Worm (Caenorhabditis elegans) whole organism, L4 larva: ENCODE measurements around the gene tor-1.
A peak's percentile ranks its signal among the peaks of the same experiment; 100 is the strongest.

ENCODE experiments used
- D1046.2 ChIP-seq: fragments of 200-800 bp; sonication (Bioruptor generic); IDR thresholded peaks from 2 replicates; pipeline ENCODE4 v1.3.6; 2022; ENCODE audit warnings: missing genetic modification characterization, missing compliant biosample characterization
- F10B5.3 ChIP-seq: sonication (generic microtip); optimal IDR thresholded peaks from 2 replicates; lab custom pipeline; 2016; ENCODE audit warnings: mild to moderate bottlenecking, missing genetic modification characterization, missing compliant biosample characterization
- F26F4.8 ChIP-seq: fragments of 200-800 bp; sonication (Bioruptor generic); conservative IDR thresholded peaks from 2 replicates; pipeline ENCODE4 v1.3.6; 2022; ENCODE audit warnings: missing genetic modification characterization, missing compliant biosample characterization
- F37D6.2 ChIP-seq: sonication (generic microtip); optimal IDR thresholded peaks from 2 replicates; lab custom pipeline; 2016; ENCODE audit warnings: mild to moderate bottlenecking, missing genetic modification characterization, missing compliant biosample characterization
- Y105C5A.15 ChIP-seq: fragments of 200-800 bp; sonication (Bioruptor generic); IDR thresholded peaks from 2 replicates; pipeline ENCODE4 v1.3.6; 2022; ENCODE audit warnings: missing genetic modification characterization, missing compliant biosample characterization
- Y48G9A.11 ChIP-seq: fragments of 200-800 bp; sonication (Bioruptor generic); IDR thresholded peaks from 2 replicates; pipeline ENCODE4 v1.3.6; 2022; ENCODE audit warnings: missing genetic modification reagents, missing genetic modification characterization, missing compliant biosample characterization
- Y5F2A.4 ChIP-seq: fragments of 200-800 bp; sonication (Bioruptor generic); optimal IDR thresholded peaks from 2 replicates; lab custom pipeline; 2018; ENCODE audit warnings: mild to moderate bottlenecking, missing genetic modification characterization, missing compliant biosample characterization
- ZK337.2 ChIP-seq: fragments of 200-800 bp; sonication (Bioruptor generic); IDR thresholded peaks from 2 replicates; pipeline ENCODE4 v1.3.6; 2022; ENCODE audit warnings: missing genetic modification reagents, missing genetic modification characterization, missing compliant biosample characterization
- aha-1 ChIP-seq: fragments of 150-350 bp; peaks from one replicate; lab custom pipeline; 2014; ENCODE audit warnings: missing biosample characterization, missing genetic modification characterization
- ama-1 ChIP-seq: fragments of 150-350 bp; optimal IDR thresholded peaks from 2 replicates; lab custom pipeline; 2014; ENCODE audit warnings: inconsistent platforms, mixed read lengths
- attf-4 ChIP-seq: sonication (generic microtip); optimal IDR thresholded peaks from 3 replicates; lab custom pipeline; 2017; ENCODE audit warnings: missing biosample characterization, missing genetic modification characterization
- ceh-28 ChIP-seq: fragments of 150-350 bp; optimal IDR thresholded peaks from 2 replicates; lab custom pipeline; 2014; ENCODE audit warnings: missing biosample characterization, missing genetic modification reagents, missing genetic modification characterization
- ces-1 ChIP-seq: fragments of 150-350 bp; sonication (generic microtip); optimal IDR thresholded peaks from 4 replicates; lab custom pipeline; 2014; ENCODE audit warnings: missing biosample characterization, missing genetic modification reagents, missing genetic modification characterization
- dmd-8 ChIP-seq: fragments of 200-800 bp; sonication (Bioruptor generic); IDR thresholded peaks from 2 replicates; pipeline ENCODE4 v1.3.6; 2022; ENCODE audit warnings: missing genetic modification characterization, missing compliant biosample characterization
- egl-27 ChIP-seq: sonication (generic microtip); optimal IDR thresholded peaks from 3 replicates; lab custom pipeline; 2017; ENCODE audit warnings: missing biosample characterization, missing genetic modification reagents, missing genetic modification characterization
- fkh-10 ChIP-seq: fragments of 150-350 bp; optimal IDR thresholded peaks from 2 replicates; lab custom pipeline; 2014; ENCODE audit warnings: missing biosample characterization, missing genetic modification reagents, missing genetic modification characterization
- hif-1 ChIP-seq, 2 experiments: sonication (generic microtip); optimal IDR thresholded peaks; 2 replicates each; lab custom pipeline; 2016 to 2017; ENCODE audit warnings: missing compliant biosample characterization in 2 of 2, missing genetic modification characterization in 2 of 2, missing genetic modification reagents in 2 of 2, missing genotype in 2 of 2, mild to moderate bottlenecking in 1 of 2
- hmg-1.1 ChIP-seq: fragments of 200-800 bp; sonication (Bioruptor generic); IDR thresholded peaks from 2 replicates; pipeline ENCODE4 v1.3.6; 2022; ENCODE audit warnings: missing genetic modification reagents, missing genetic modification characterization, missing compliant biosample characterization
- lin-1 ChIP-seq: fragments of 200-800 bp; sonication (Bioruptor generic); IDR thresholded peaks from 2 replicates; pipeline ENCODE4 v1.3.6; 2022; ENCODE audit warnings: missing genetic modification reagents, missing genetic modification characterization, missing compliant biosample characterization
- lin-13 ChIP-seq: fragments of 150-350 bp; optimal IDR thresholded peaks from 2 replicates; lab custom pipeline; 2014; ENCODE audit warnings: missing biosample characterization, missing genetic modification reagents, missing genetic modification characterization
- lin-38 ChIP-seq: fragments of 200-800 bp; sonication (Bioruptor generic); IDR thresholded peaks from 2 replicates; pipeline ENCODE4 v1.3.6; 2022; ENCODE audit warnings: missing genetic modification reagents, missing genetic modification characterization, missing compliant biosample characterization
- lsy-2 ChIP-seq, 2 experiments: fragments of 150-350 bp in 1 of 2; sonication (generic microtip) in 1 of 2; optimal IDR thresholded peaks; 2 replicates each; lab custom pipeline; 2014 to 2017; ENCODE audit warnings: missing biosample characterization in 2 of 2, missing genetic modification characterization in 2 of 2
- madf-5 ChIP-seq, 2 experiments: fragments of 200-800 bp; sonication (Bioruptor generic); IDR thresholded peaks; 2 replicates each; pipeline ENCODE4 v1.3.6; 2022; ENCODE audit warnings: missing compliant biosample characterization in 2 of 2, missing genetic modification characterization in 2 of 2
- mdl-1 ChIP-seq, 2 experiments: fragments of 150-350 bp in 1 of 2; sonication (generic microtip) in 1 of 2; optimal IDR thresholded peaks; 2 replicates each; lab custom pipeline; 2014 to 2017; ENCODE audit warnings: missing biosample characterization in 2 of 2, missing genetic modification characterization in 2 of 2
- nhr-111 ChIP-seq: fragments of 200-800 bp; sonication (Bioruptor generic); optimal IDR thresholded peaks from 2 replicates; lab custom pipeline; 2018; ENCODE audit warnings: mild to moderate bottlenecking, missing genetic modification characterization, missing compliant biosample characterization
- nhr-237 ChIP-seq: sonication (generic microtip); optimal IDR thresholded peaks from 2 replicates; lab custom pipeline; 2017; ENCODE audit warnings: missing biosample characterization, missing genetic modification characterization
- nhr-42 ChIP-seq: fragments of 200-800 bp; sonication (Bioruptor generic); IDR thresholded peaks from 2 replicates; pipeline ENCODE4 v1.3.6; 2022; ENCODE audit warnings: missing genetic modification characterization, missing compliant biosample characterization
- nhr-48 ChIP-seq: sonication (generic microtip); optimal IDR thresholded peaks from 2 replicates; lab custom pipeline; 2016; ENCODE audit warnings: mild to moderate bottlenecking, missing genetic modification characterization, missing compliant biosample characterization
- php-3 ChIP-seq: fragments of 200-800 bp; sonication (Bioruptor generic); IDR thresholded peaks from 2 replicates; pipeline ENCODE4 v1.3.6; 2022; ENCODE audit warnings: missing genetic modification reagents, missing genetic modification characterization, missing compliant biosample characterization
- pqm-1 ChIP-seq: sonication (generic microtip); optimal IDR thresholded peaks from 2 replicates; lab custom pipeline; 2017; ENCODE audit warnings: missing biosample characterization, missing genetic modification characterization
- saeg-2 ChIP-seq: fragments of 200-800 bp; sonication (Bioruptor generic); IDR thresholded peaks from 2 replicates; pipeline ENCODE4 v1.3.6; 2022; ENCODE audit warnings: missing genetic modification reagents, missing genetic modification characterization, missing compliant biosample characterization
- snpc-1.2 ChIP-seq: fragments of 200-800 bp; sonication (Bioruptor generic); IDR thresholded peaks from 2 replicates; pipeline ENCODE4 v1.3.6; 2022; ENCODE audit warnings: missing genetic modification reagents, missing genetic modification characterization, missing compliant biosample characterization
- snpc-4 ChIP-seq: fragments of 150-350 bp; optimal IDR thresholded peaks from 2 replicates; lab custom pipeline; 2014; ENCODE audit warnings: missing biosample characterization, missing genetic modification characterization
- tag-97 ChIP-seq: fragments of 200-800 bp; sonication (Bioruptor generic); IDR thresholded peaks from 2 replicates; pipeline ENCODE4 v1.3.6; 2022; ENCODE audit warnings: missing genetic modification characterization, missing compliant biosample characterization

tor-1 gene

ce11 chrIV:14008709-14009108 is 23.1 kb upstream of the tor-1 start:
- TF ChIP-seq snpc-1.2 (GFP tag; lab: Robert Waterston, UW) = peak; percentile 63; the same call in 1 of the 2 replicates
- TF ChIP-seq D1046.2 (GFP tag; lab: Robert Waterston, UW) = no peak

- TF ChIP-seq fkh-10 = peak; percentile 70
- TF ChIP-seq aha-1 = peak; percentile 19
- no peak for TF ChIP-seq F37D6.2 (tag; lab: Kevin White, UChicago)
- TF ChIP-seq ces-1 (GFP tag; lab: Kevin White, UChicago) = peak; percentile 50
These were observed 16.2 kb upstream of the tor-1 start for ce11 chrIV:14001782-14002181.

- peak; percentile 35; the same call in 1 of the 2 replicates for TF ChIP-seq snpc-1.2 (GFP tag; lab: Robert Waterston, UW)
- no peak for TF ChIP-seq php-3 (GFP tag; lab: Robert Waterston, UW)
- TF ChIP-seq aha-1 = peak; percentile 57
These were observed 4.3 kb upstream of the tor-1 start for ce11 chrIV:13989875-13990274.

- TF ChIP-seq Y105C5A.15 (no peak), lin-38 (GFP tag; lab: Robert Waterston, UW) (no peak), egl-27 (tag; lab: Kevin White, UChicago) (no peak), saeg-2 (no peak), ZK337.2 (GFP tag; lab: Robert Waterston, UW) (no peak), pqm-1 (tag; lab: Kevin White, UChicago) (no peak), Y5F2A.4 (no peak), hif-1 (tag; optimal IDR thresholded peaks at IDR 0.05; lab: Kevin White, UChicago) (no peak), madf-5 (GFP tag; IDR thresholded peaks at IDR 0.05; lab: Robert Waterston, UW) (no peak), lsy-2 (tag; optimal IDR thresholded peaks at IDR 0.05; lab: Kevin White, UChicago) (no peak), aha-1 (no peak), attf-4 (no peak), ceh-28 (no peak), F10B5.3 (tag; lab: Kevin White, UChicago) (no peak), nhr-237 (tag; lab: Kevin White, UChicago) (no peak), lin-1 (GFP tag; lab: Robert Waterston, UW) (no peak), ama-1 (no peak), tag-97 (GFP tag; lab: Robert Waterston, UW) (no peak)
These were observed 3.2 kb upstream of the tor-1 start, which contains the start of gene egl-23 for ce11 chrIV:13988781-13989180. TSS of gene egl-23 (plus strand) at chrIV:13989081.

ce11 chrIV:13984041-13984440 is 1.6 kb downstream of the tor-1 start, which contains the start of gene tor-2:
TSS of gene tor-2 (minus strand) at chrIV:13984141.
- no peak for TF ChIP-seq F26F4.8 (GFP tag; lab: Robert Waterston, UW)
- TF ChIP-seq lin-13 (GFP tag; lab: Kevin White, UChicago) = no peak
- no peak for TF ChIP-seq snpc-4 (tag; lab: Kevin White, UChicago)
- no peak for TF ChIP-seq nhr-48 (tag; lab: Kevin White, UChicago)

ce11 chrIV:13982425-13982824 is 3.2 kb downstream of the tor-1 start, which contains the start of gene gei-18:
TSS of gene gei-18 (minus strand) at chrIV:13982525.
- TF ChIP-seq mdl-1 (tag; optimal IDR thresholded peaks at IDR 0.05; lab: Kevin White, UChicago) (no peak), Y48G9A.11 (GFP tag; lab: Robert Waterston, UW) (no peak), nhr-111 (GFP tag; lab: Kevin White, UChicago) (no peak), attf-4 (no peak), nhr-42 (GFP tag; lab: Robert Waterston, UW) (no peak), F37D6.2 (tag; lab: Kevin White, UChicago) (no peak), hmg-1.1 (GFP tag; lab: Robert Waterston, UW) (no peak), dmd-8 (GFP tag; lab: Robert Waterston, UW) (no peak)
